Worm (Caenorhabditis elegans) whole organism, L4 larva: ENCODE data around the gene npr-5.

Experiments used
- mep-1 ChIP-seq: fragments of 150-350 bp; sonication (generic microtip); optimal IDR thresholded peaks from 3 replicates; lab custom pipeline; 2014; ENCODE audit warnings: missing biosample characterization, missing genetic modification characterization
- zag-1 ChIP-seq: fragments of 150-350 bp; optimal IDR thresholded peaks from 2 replicates; lab custom pipeline; 2014; ENCODE audit warnings: missing biosample characterization, missing genetic modification characterization

DNA sequence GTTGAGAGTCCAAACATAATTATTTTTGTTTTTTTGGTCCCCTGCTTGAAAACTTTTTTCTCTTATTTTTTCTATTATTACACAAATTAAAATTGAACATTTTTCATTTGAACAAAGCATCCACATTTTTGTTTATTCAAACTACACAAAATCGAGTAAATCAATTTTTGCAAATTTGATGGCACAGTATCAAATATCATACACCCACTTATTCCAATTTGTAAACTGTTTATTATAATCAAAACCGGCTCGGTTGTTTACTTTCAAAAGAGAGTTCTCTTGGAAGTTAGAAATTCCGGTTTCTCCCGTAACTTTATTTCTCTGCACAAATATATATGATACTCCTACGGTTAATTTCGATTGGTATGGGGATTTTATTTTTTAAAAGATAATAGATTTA is 13.5 kb downstream of the npr-5 start, which contains the start of gene lgc-26:
- TF ChIP-seq mep-1 (no peak), zag-1 (no peak)
